Fruit fly (Drosophila melanogaster) whole organism, embryonic: Measurements from ENCODE around the gene CG33791.

Experiments
- CG15514 ChIP-seq: fragments of 200-800 bp; sonication (Bioruptor generic); optimal IDR thresholded peaks from 3 replicates; lab custom pipeline; 2017; ENCODE audit warnings: missing biosample characterization, missing genetic modification characterization, mild to moderate bottlenecking, moderate library complexity, missing genetic modification reagents
- CG1832 ChIP-seq: fragments of 200-800 bp; sonication (Bioruptor generic); optimal IDR thresholded peaks from 2 replicates; lab custom pipeline; 2017; ENCODE audit warnings: missing biosample characterization, mild to moderate bottlenecking, missing genetic modification characterization, inconsistent platforms
- Dad ChIP-seq: fragments of 200-800 bp; sonication (Bioruptor generic); optimal IDR thresholded peaks from 3 replicates; lab custom pipeline; 2016; ENCODE audit warnings: missing biosample characterization, missing genetic modification characterization
- Dp ChIP-seq: fragments of 200-800 bp; sonication (Bioruptor generic); optimal IDR thresholded peaks from 2 replicates; lab custom pipeline; 2018; ENCODE audit warnings: missing biosample characterization, mild to moderate bottlenecking, missing genetic modification characterization, moderate library complexity
- Elba2 ChIP-seq: fragments of 200-800 bp; sonication (Bioruptor generic); optimal IDR thresholded peaks from 3 replicates; lab custom pipeline; 2016; ENCODE audit warnings: missing biosample characterization, missing genetic modification characterization
- Ets65A ChIP-seq: fragments of 200-800 bp; sonication (Bioruptor generic); peaks from one replicate; lab custom pipeline; 2016; ENCODE audit warnings: missing biosample characterization, missing genetic modification characterization
- Ets97D ChIP-seq: fragments of 200-800 bp; sonication (Bioruptor generic); optimal IDR thresholded peaks from 3 replicates; lab custom pipeline; 2016; ENCODE audit warnings: missing biosample characterization, missing genetic modification characterization
- Lhr ChIP-seq: fragments of 200-800 bp; sonication (Bioruptor generic); optimal IDR thresholded peaks from 3 replicates; lab custom pipeline; 2017; ENCODE audit warnings: mild to moderate bottlenecking, missing biosample characterization, missing genetic modification reagents, missing genetic modification characterization
- MESR4 ChIP-seq: fragments of 200-800 bp; sonication (Bioruptor generic); optimal IDR thresholded peaks from 2 replicates; lab custom pipeline; 2018; ENCODE audit warnings: missing biosample characterization, mild to moderate bottlenecking, missing genetic modification characterization, moderate library complexity
- Max ChIP-seq: fragments of 200-800 bp; sonication (Bioruptor generic); optimal IDR thresholded peaks from 2 replicates; lab custom pipeline; 2016; ENCODE audit warnings: missing biosample characterization, mild to moderate bottlenecking, missing genetic modification characterization
- Med ChIP-seq: fragments of 200-800 bp; sonication (Bioruptor generic); peaks from one replicate; lab custom pipeline; 2016; ENCODE audit warnings: missing biosample characterization, missing genetic modification characterization, mild to moderate bottlenecking, inconsistent platforms, moderate library complexity
- Meics ChIP-seq: fragments of 200-800 bp; sonication (Bioruptor generic); optimal IDR thresholded peaks from 2 replicates; lab custom pipeline; 2017; ENCODE audit warnings: missing biosample characterization, mild to moderate bottlenecking, missing genetic modification characterization
- Pdp1 ChIP-seq, 2 experiments: fragments of 200-800 bp; sonication (Bioruptor generic); optimal IDR thresholded peaks; 3 replicates each; lab custom pipeline; 2016; ENCODE audit warnings: missing biosample characterization in 2 of 2, missing genetic modification characterization in 2 of 2, mild to moderate bottlenecking in 1 of 2, moderate library complexity in 1 of 2
- Sry-β ChIP-seq: fragments of 200-800 bp; sonication (Bioruptor generic); optimal IDR thresholded peaks from 2 replicates; lab custom pipeline; 2018; ENCODE audit warnings: missing biosample characterization, mild to moderate bottlenecking, missing genetic modification characterization, moderate library complexity
- az2 ChIP-seq: fragments of 200-800 bp; sonication (Bioruptor generic); optimal IDR thresholded peaks from 3 replicates; lab custom pipeline; 2016; ENCODE audit warnings: missing biosample characterization, missing genetic modification characterization
- bigmax ChIP-seq: fragments of 200-800 bp; sonication (Bioruptor generic); optimal IDR thresholded peaks from 2 replicates; lab custom pipeline; 2018; ENCODE audit warnings: missing biosample characterization, mild to moderate bottlenecking, missing genetic modification characterization
- chm ChIP-seq: fragments of 200-800 bp; sonication (Bioruptor generic); IDR thresholded peaks from 2 replicates; pipeline ENCODE4 v1.3.6; 2022; ENCODE audit warnings: missing biosample characterization, missing genetic modification characterization
- ewg ChIP-seq: fragments of 200-800 bp; sonication (Bioruptor generic); optimal IDR thresholded peaks from 3 replicates; lab custom pipeline; 2017; ENCODE audit warnings: mild to moderate bottlenecking, missing biosample characterization, missing genetic modification reagents, missing genetic modification characterization
- gfzf ChIP-seq: fragments of 200-800 bp; sonication (Bioruptor generic); optimal IDR thresholded peaks from 2 replicates; lab custom pipeline; 2016; ENCODE audit warnings: missing biosample characterization, mild to moderate bottlenecking, missing genetic modification characterization, moderate library complexity
- ind ChIP-seq: fragments of 200-800 bp; sonication (Bioruptor generic); optimal IDR thresholded peaks from 3 replicates; lab custom pipeline; 2016; ENCODE audit warnings: missing biosample characterization, missing genetic modification characterization
- row ChIP-seq: fragments of 200-800 bp; sonication (Bioruptor generic); IDR thresholded peaks from 3 replicates; pipeline ENCODE4 v1.3.6; 2022; ENCODE audit warnings: missing biosample characterization, missing genetic modification characterization
- slbo ChIP-seq: fragments of 200-800 bp; sonication (Bioruptor generic); IDR thresholded peaks from 2 replicates; pipeline ENCODE4 v1.3.6; 2022; ENCODE audit warnings: missing biosample characterization, missing genetic modification characterization
- tll ChIP-seq, 2 experiments: fragments of 200-800 bp in 1 of 2; fragments of >200 bp in 1 of 2; sonication (Bioruptor generic) in 1 of 2; optimal IDR thresholded peaks; 2 replicates each; lab custom pipeline; 2017 to 2019; ENCODE audit warnings: missing biosample characterization in 2 of 2, missing genetic modification characterization in 2 of 2, mild to moderate bottlenecking in 1 of 2, moderate library complexity in 1 of 2
- zen2 ChIP-seq: fragments of 200-800 bp; sonication (Bioruptor generic); IDR thresholded peaks from 3 replicates; pipeline ENCODE4 v1.3.6; 2022; ENCODE audit warnings: missing biosample characterization, missing genetic modification characterization; ENCODE audit not compliant: partially characterized antibody

CG33791 gene

dm6 chr3L:1664876-1665275 is 62.1 kb downstream of the CG33791 start, which contains the start of the genes Srrm234 and CG7974 (continued):
- peak; percentile 5 for TF ChIP-seq Lhr
- peak; percentile 88 for TF ChIP-seq gfzf
- peak; percentile 94 for TF ChIP-seq Elba2 (GFP tag; lab: Kevin White, UChicago)
- TF ChIP-seq ewg, result no peak
- no peak for TF ChIP-seq slbo (GFP tag; lab: Robert Waterston, UW)
- peak; percentile 29; the same call in 1 of the 3 replicates for TF ChIP-seq row (GFP tag; lab: Robert Waterston, UW)
- TF ChIP-seq Dp (GFP tag; lab: Kevin White, UChicago), result peak; percentile 43
- TF ChIP-seq Max (GFP tag; lab: Kevin White, UChicago), result peak; percentile 3
- no peak for TF ChIP-seq Pdp1 (GFP tag; optimal IDR thresholded peaks at IDR 0.05; lab: Kevin White, UChicago)
- peak; percentile 93 for TF ChIP-seq CG15514
- TF ChIP-seq MESR4, result peak; percentile 84
- peak; percentile 50 for TF ChIP-seq Sry-β (GFP tag; lab: Kevin White, UChicago)
- TF ChIP-seq ind (GFP tag; lab: Kevin White, UChicago), result no peak
- TF ChIP-seq zen2, result no peak
- TF ChIP-seq bigmax, result peak; percentile 46
- peak; percentile 58 for TF ChIP-seq Ets97D (GFP tag; lab: Kevin White, UChicago)

- TF ChIP-seq Meics (GFP tag; lab: Kevin White, UChicago), result no peak
- TF ChIP-seq Med (GFP tag; lab: Kevin White, UChicago), result peak; percentile 73
- no peak for TF ChIP-seq tll (GFP tag; optimal IDR thresholded peaks at IDR 0.05; lab: Kevin White, UChicago)
- peak; percentile 4 for TF ChIP-seq CG1832 (GFP tag; lab: Kevin White, UChicago)
- TF ChIP-seq az2 (GFP tag; lab: Kevin White, UChicago), result no peak
- TF ChIP-seq chm, result 0 out of 2 replicates have a peak, but pooled peaks have one; percentile 37
- peak; percentile 91 for TF ChIP-seq Ets65A (GFP tag; lab: Kevin White, UChicago)
- no peak for TF ChIP-seq Dad (GFP tag; lab: Kevin White, UChicago)
- TF ChIP-seq, all 482 proteins: peak for 4
Measured at dm6 chr3L:1665544-1665943, 62.8 kb downstream of the CG33791 start.
